Fruit fly (Drosophila melanogaster) whole organism, embryonic: Measurements from ENCODE around the gene CG11131.

ENCODE experiments used
- Aef1 ChIP-seq: fragments of 200-800 bp; sonication (Bioruptor generic); IDR thresholded peaks from 3 replicates; pipeline ENCODE4 v1.3.6; 2022; ENCODE audit warnings: missing biosample characterization, missing genetic modification characterization
- Awh ChIP-seq: fragments of 200-800 bp; sonication (Bioruptor generic); IDR thresholded peaks from 2 replicates; pipeline ENCODE4, ENCODE4 v1.3.6; 2022; ENCODE audit warnings: missing biosample characterization, missing genetic modification characterization
- BtbVII ChIP-seq: fragments of 200-800 bp; sonication (Bioruptor generic); optimal IDR thresholded peaks from 3 replicates; lab custom pipeline; 2017; ENCODE audit warnings: missing biosample characterization, mild to moderate bottlenecking, missing genetic modification characterization
- CG10565 ChIP-seq: fragments of 200-800 bp; sonication (Bioruptor generic); optimal IDR thresholded peaks from 3 replicates; lab custom pipeline; 2016; ENCODE audit warnings: missing biosample characterization, mild to moderate bottlenecking, missing genetic modification characterization
- CG11456 ChIP-seq: fragments of 200-800 bp; sonication (Bioruptor generic); IDR thresholded peaks from 3 replicates; pipeline ENCODE4 v1.3.6; 2022; ENCODE audit warnings: missing biosample characterization, missing genetic modification characterization
- CG12769 ChIP-seq: fragments of 200-800 bp; sonication (Bioruptor generic); optimal IDR thresholded peaks from 2 replicates; lab custom pipeline; 2019; ENCODE audit warnings: missing biosample characterization, mild to moderate bottlenecking, missing genetic modification characterization, moderate library complexity
- CG14014 ChIP-seq: fragments of 200-800 bp; sonication (Bioruptor generic); IDR thresholded peaks from 2 replicates; pipeline ENCODE4 v1.3.6; 2022; ENCODE audit warnings: missing biosample characterization, missing genetic modification characterization
- CG17802 ChIP-seq: fragments of 200-800 bp; sonication (Bioruptor generic); optimal IDR thresholded peaks from 2 replicates; lab custom pipeline; 2018; ENCODE audit warnings: missing biosample characterization, mild to moderate bottlenecking, missing genetic modification characterization, moderate library complexity
- CG3281 ChIP-seq: fragments of 200-800 bp; sonication (Bioruptor generic); optimal IDR thresholded peaks from 3 replicates; lab custom pipeline; 2017; ENCODE audit warnings: missing biosample characterization, mild to moderate bottlenecking, missing genetic modification characterization
- CG34376 ChIP-seq: fragments of 200-800 bp; sonication (Bioruptor generic); optimal IDR thresholded peaks from 2 replicates; lab custom pipeline; 2018; ENCODE audit warnings: missing biosample characterization, mild to moderate bottlenecking, missing genetic modification characterization
- CG3995 ChIP-seq: fragments of 200-800 bp; sonication (Bioruptor generic); optimal IDR thresholded peaks from 3 replicates; lab custom pipeline; 2016; ENCODE audit warnings: missing biosample characterization, missing genetic modification characterization
- CG4282 ChIP-seq: fragments of 200-800 bp; sonication (Bioruptor generic); optimal IDR thresholded peaks from 2 replicates; lab custom pipeline; 2016; ENCODE audit warnings: missing biosample characterization, missing genetic modification characterization
- CG4424 ChIP-seq: fragments of 200-800 bp; sonication (Bioruptor generic); optimal IDR thresholded peaks from 3 replicates; lab custom pipeline; 2016; ENCODE audit warnings: missing biosample characterization, missing genetic modification characterization
- CG7987 ChIP-seq: fragments of 200-800 bp; sonication (Bioruptor generic); optimal IDR thresholded peaks from 2 replicates; lab custom pipeline; 2018; ENCODE audit warnings: missing biosample characterization, mild to moderate bottlenecking, missing genetic modification characterization, moderate library complexity
- CG8765 ChIP-seq: fragments of 200-800 bp; sonication (Bioruptor generic); IDR thresholded peaks from 2 replicates; pipeline ENCODE4 v1.3.6; 2022; ENCODE audit warnings: missing biosample characterization, missing genetic modification characterization
- E2f1 ChIP-seq: fragments of 200-800 bp; sonication (Bioruptor generic); IDR thresholded peaks from 2 replicates; pipeline ENCODE4 v1.3.6; 2022; ENCODE audit warnings: missing biosample characterization, missing genetic modification characterization
- Fer1 ChIP-seq: fragments of 200-800 bp; sonication (Bioruptor generic); optimal IDR thresholded peaks from 2 replicates; lab custom pipeline; 2017; ENCODE audit warnings: missing biosample characterization, mild to moderate bottlenecking, missing genetic modification characterization
- HLH54F ChIP-seq: fragments of 200-800 bp; sonication (Bioruptor generic); optimal IDR thresholded peaks from 3 replicates; lab custom pipeline; 2016; ENCODE audit warnings: missing biosample characterization, missing genetic modification characterization
- Hey ChIP-seq: fragments of 200-800 bp; sonication (Bioruptor generic); optimal IDR thresholded peaks from 3 replicates; lab custom pipeline; 2018; ENCODE audit warnings: missing biosample characterization, mild to moderate bottlenecking, missing genetic modification characterization
- Hmr ChIP-seq: fragments of 200-800 bp; sonication (Bioruptor generic); optimal IDR thresholded peaks from 3 replicates; lab custom pipeline; 2017; ENCODE audit warnings: mild to moderate bottlenecking, missing biosample characterization, missing genetic modification reagents, missing genetic modification characterization
- Hr3 ChIP-seq: fragments of 200-800 bp; sonication (Bioruptor generic); optimal IDR thresholded peaks from 3 replicates; lab custom pipeline; 2016; ENCODE audit warnings: missing biosample characterization, missing genetic modification characterization
- Hr78 ChIP-seq, 2 experiments: fragments of 200-800 bp in 1 of 2; fragments of >200 bp in 1 of 2; sonication (Bioruptor generic) in 1 of 2; optimal IDR thresholded peaks; 2 replicates each; lab custom pipeline; 2017 to 2019; ENCODE audit warnings: missing biosample characterization in 2 of 2, missing genetic modification characterization in 2 of 2, mild to moderate bottlenecking in 1 of 2, moderate library complexity in 1 of 2
- Mad ChIP-seq: fragments of 200-800 bp; sonication (Bioruptor generic); optimal IDR thresholded peaks from 2 replicates; lab custom pipeline; 2016; ENCODE audit warnings: missing biosample characterization, missing genetic modification characterization
- Med ChIP-seq: fragments of 200-800 bp; sonication (Bioruptor generic); peaks from one replicate; lab custom pipeline; 2016; ENCODE audit warnings: missing biosample characterization, missing genetic modification characterization, mild to moderate bottlenecking, inconsistent platforms, moderate library complexity
- NK7.1 ChIP-seq: fragments of 200-800 bp; sonication (Bioruptor generic); optimal IDR thresholded peaks from 3 replicates; lab custom pipeline; 2016; ENCODE audit warnings: missing biosample characterization, missing genetic modification characterization
- NfI ChIP-seq: fragments of 200-800 bp; sonication (Bioruptor generic); optimal IDR thresholded peaks from 3 replicates; lab custom pipeline; 2018; ENCODE audit warnings: missing biosample characterization, mild to moderate bottlenecking, missing genetic modification characterization, moderate library complexity
- Oaz ChIP-seq: fragments of 200-800 bp; sonication (Bioruptor generic); IDR thresholded peaks from 2 replicates; pipeline ENCODE4 v1.3.6; 2022; ENCODE audit warnings: missing biosample characterization, missing genetic modification characterization
- Pdp1 ChIP-seq, 2 experiments: fragments of 200-800 bp; sonication (Bioruptor generic); optimal IDR thresholded peaks; 3 replicates each; lab custom pipeline; 2016; ENCODE audit warnings: missing biosample characterization in 2 of 2, missing genetic modification characterization in 2 of 2, mild to moderate bottlenecking in 1 of 2, moderate library complexity in 1 of 2
- bbx ChIP-seq: fragments of 200-800 bp; sonication (Bioruptor generic); IDR thresholded peaks from 2 replicates; pipeline ENCODE4 v1.3.6; 2022; ENCODE audit warnings: missing biosample characterization, missing genetic modification characterization; ENCODE audit not compliant: partially characterized antibody
- btn ChIP-seq: fragments of 200-800 bp; sonication (Bioruptor generic); optimal IDR thresholded peaks from 2 replicates; lab custom pipeline; 2016; ENCODE audit warnings: missing biosample characterization, missing genetic modification characterization
- crol ChIP-seq: fragments of 200-800 bp; sonication (Bioruptor generic); IDR thresholded peaks from 2 replicates; pipeline ENCODE4 v1.3.6; 2022; ENCODE audit warnings: missing biosample characterization, missing genetic modification characterization
- cwo ChIP-seq: fragments of 200-800 bp; sonication (Bioruptor generic); optimal IDR thresholded peaks from 3 replicates; lab custom pipeline; 2017; ENCODE audit warnings: missing biosample characterization, missing genetic modification characterization, mild to moderate bottlenecking, moderate library complexity, missing genetic modification reagents
- danr ChIP-seq: fragments of 200-800 bp; sonication (Bioruptor generic); IDR thresholded peaks from 2 replicates; pipeline ENCODE4 v1.3.6; 2022; ENCODE audit warnings: missing biosample characterization, missing genetic modification characterization
- dimm ChIP-seq: fragments of 200-800 bp; sonication (Bioruptor generic); IDR thresholded peaks from 2 replicates; pipeline ENCODE4 v1.3.6; 2022; ENCODE audit warnings: missing biosample characterization, missing genetic modification characterization
- disco-r ChIP-seq: fragments of 200-800 bp; sonication (Bioruptor generic); optimal IDR thresholded peaks from 2 replicates; lab custom pipeline; 2016; ENCODE audit warnings: missing biosample characterization, missing genetic modification characterization
- exex ChIP-seq: fragments of 200-800 bp; sonication (Bioruptor generic); optimal IDR thresholded peaks from 4 replicates; lab custom pipeline; 2018; ENCODE audit warnings: missing biosample characterization, mild to moderate bottlenecking, missing genetic modification characterization, moderate library complexity
- ftz-f1 ChIP-seq: fragments of 200-800 bp; sonication (Bioruptor generic); optimal IDR thresholded peaks from 2 replicates; lab custom pipeline; 2016; ENCODE audit warnings: missing biosample characterization, missing genetic modification characterization
- gem ChIP-seq: fragments of 200-800 bp; sonication (Bioruptor generic); optimal IDR thresholded peaks from 2 replicates; lab custom pipeline; 2019; ENCODE audit warnings: missing biosample characterization, mild to moderate bottlenecking, missing genetic modification characterization, moderate library complexity
- grn ChIP-seq: fragments of 200-800 bp; sonication (Bioruptor generic); optimal IDR thresholded peaks from 3 replicates; lab custom pipeline; 2017; ENCODE audit warnings: missing biosample characterization, missing genetic modification characterization
- jing ChIP-seq: fragments of 200-800 bp; sonication (Bioruptor generic); optimal IDR thresholded peaks from 2 replicates; lab custom pipeline; 2018; ENCODE audit warnings: missing biosample characterization, mild to moderate bottlenecking, missing genetic modification characterization
- mirr ChIP-seq: fragments of 200-800 bp; sonication (Bioruptor generic); optimal IDR thresholded peaks from 3 replicates; lab custom pipeline; 2018; ENCODE audit warnings: missing biosample characterization, mild to moderate bottlenecking, missing genetic modification characterization
- ranshi ChIP-seq: fragments of 200-800 bp; sonication (Bioruptor generic); IDR thresholded peaks from 2 replicates; pipeline ENCODE4 v1.3.6; 2022; ENCODE audit warnings: missing biosample characterization, missing genetic modification characterization
- sd ChIP-seq: fragments of 200-800 bp; sonication (Bioruptor generic); optimal IDR thresholded peaks from 3 replicates; lab custom pipeline; 2018; ENCODE audit warnings: missing biosample characterization, mild to moderate bottlenecking, missing genetic modification characterization, moderate library complexity
- shn ChIP-seq: fragments of 200-800 bp; sonication (Bioruptor generic); optimal IDR thresholded peaks from 3 replicates; lab custom pipeline; 2016; ENCODE audit warnings: missing biosample characterization, missing genetic modification characterization
- sim ChIP-seq: fragments of 200-800 bp; sonication (Bioruptor generic); IDR thresholded peaks from 2 replicates; pipeline ENCODE4 v1.3.6; 2022; ENCODE audit warnings: missing biosample characterization, missing genetic modification characterization
- sr ChIP-seq: fragments of 200-800 bp; sonication (Bioruptor generic); IDR thresholded peaks from 3 replicates; pipeline ENCODE4 v1.3.6; 2022; ENCODE audit warnings: missing biosample characterization, missing genetic modification characterization
- ssp ChIP-seq: fragments of 200-800 bp; sonication (Bioruptor generic); IDR thresholded peaks from 2 replicates; pipeline ENCODE4 v1.3.6; 2022; ENCODE audit warnings: missing biosample characterization, missing genetic modification characterization
- sug ChIP-seq: fragments of 200-800 bp; optimal IDR thresholded peaks from 2 replicates; lab custom pipeline; 2019; ENCODE audit warnings: missing biosample characterization, mild to moderate bottlenecking, missing genetic modification characterization, moderate library complexity
- vvl ChIP-seq: fragments of 200-800 bp; sonication (Bioruptor generic); IDR thresholded peaks from 2 replicates; pipeline ENCODE4 v1.3.6; 2022; ENCODE audit warnings: missing biosample characterization, missing genetic modification characterization
- z ChIP-seq: fragments of 200-800 bp; sonication (Bioruptor generic); IDR thresholded peaks from 3 replicates; pipeline ENCODE4 v1.3.6; 2022; ENCODE audit warnings: missing biosample characterization, missing genetic modification characterization
- zfh2 ChIP-seq: fragments of 200-800 bp; sonication (Bioruptor generic); optimal IDR thresholded peaks from 2 replicates; lab custom pipeline; 2016; ENCODE audit warnings: missing biosample characterization, missing genetic modification characterization

CG11131 gene

DNA sequence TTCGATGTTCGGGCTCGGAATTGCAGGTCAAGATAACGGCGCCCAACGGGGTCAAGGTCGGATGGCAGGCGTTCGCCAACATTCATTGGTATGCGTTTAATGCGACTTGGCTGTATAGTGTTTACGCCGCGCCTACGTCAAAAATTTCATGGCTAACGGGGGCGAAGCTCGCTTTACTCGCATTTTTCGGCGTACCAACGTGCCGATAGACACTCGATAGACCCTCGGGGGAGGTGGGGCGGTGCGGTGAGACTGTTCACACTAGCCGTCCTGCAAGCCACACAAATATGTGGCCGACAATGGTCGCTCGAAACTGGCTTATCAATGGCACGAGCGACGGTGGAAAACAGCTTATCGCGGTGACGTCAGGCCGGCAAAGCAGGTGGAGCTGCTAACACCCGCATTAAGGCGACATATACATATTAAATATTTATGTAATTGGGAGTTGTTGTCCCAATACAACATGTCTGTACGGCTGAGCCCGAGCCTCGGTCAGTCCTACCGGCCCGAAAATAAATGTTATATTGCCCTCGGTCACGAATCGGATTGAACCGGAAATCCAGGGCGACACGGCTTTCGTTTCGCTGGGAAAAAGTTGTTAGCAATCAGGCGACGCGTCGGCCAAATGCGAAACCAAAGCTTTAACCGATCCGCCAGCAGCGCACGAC is 9.8 kb upstream of the CG11131 start (continued):
- TF ChIP-seq HLH54F (GFP tag; lab: Kevin White, UChicago) (no peak), Med (GFP tag; lab: Kevin White, UChicago) (peak; percentile 63), Oaz (GFP tag; lab: Robert Waterston, UW) (no peak), E2f1 (no peak), zfh2 (GFP tag; lab: Kevin White, UChicago) (no peak), CG17802 (peak; percentile 30), shn (no peak), exex (tag; lab: Kevin White, UChicago) (peak; percentile 54), bbx (no peak), ssp (GFP tag; lab: Robert Waterston, UW) (no peak), CG12769 (tag; lab: Kevin White, UChicago) (peak; percentile 70), sug (peak; percentile 36), dimm (GFP tag; lab: Robert Waterston, UW) (no peak), BtbVII (GFP tag; lab: Kevin White, UChicago) (peak; percentile 22), Fer1 (GFP tag; lab: Kevin White, UChicago) (peak; percentile 16), vvl (GFP tag; lab: Robert Waterston, UW) (peak; percentile 47), Hey (tag; lab: Kevin White, UChicago) (peak; percentile 34), Hr3 (GFP tag; lab: Kevin White, UChicago) (no peak), CG3995 (no peak), Aef1 (GFP tag; lab: Robert Waterston, UW) (no peak), sr (peak; percentile 54; the same call in 2 of the 3 replicates), sd (tag; lab: Kevin White, UChicago) (peak; percentile 97), CG3281 (GFP tag; lab: Kevin White, UChicago) (peak; percentile 24), NK7.1 (no peak), CG4282 (GFP tag; lab: Kevin White, UChicago) (no peak), gem (tag; lab: Kevin White, UChicago) (peak; percentile 29), jing (GFP tag; lab: Kevin White, UChicago) (no peak), cwo (GFP tag; lab: Kevin White, UChicago) (peak; percentile 43), danr (GFP tag; lab: Robert Waterston, UW) (no peak), mirr (GFP tag; lab: Kevin White, UChicago) (peak; percentile 44), Hmr (GFP tag; lab: Kevin White, UChicago) (peak; percentile 26), Pdp1 (GFP tag; optimal IDR thresholded peaks at IDR 0.05; lab: Kevin White, UChicago) (peak in 1 of 2 experiments; percentile 12), Awh (0 out of 2 replicates have a peak, but pooled peaks have one; percentile 10)

dm6 chr3L:22890024-22890423 is 8.5 kb upstream of the CG11131 start:
- TF ChIP-seq ranshi (GFP tag; lab: Robert Waterston, UW) (no peak), Hr78 (GFP tag; optimal IDR thresholded peaks at IDR 0.05; lab: Kevin White, UChicago) (peak in 1 of 2 experiments; percentile 79), CG10565 (GFP tag; lab: Kevin White, UChicago) (no peak), crol (GFP tag; lab: Robert Waterston, UW) (no peak), ftz-f1 (no peak), Mad (no peak), CG7987 (no peak), sd (tag; lab: Kevin White, UChicago) (peak; percentile 75), exex (tag; lab: Kevin White, UChicago) (peak; percentile 97), CG34376 (peak; percentile 58), CG11456 (GFP tag; lab: Robert Waterston, UW) (0 out of 3 replicates have a peak, but pooled peaks have one; percentile 7), NfI (no peak), disco-r (GFP tag; lab: Kevin White, UChicago) (no peak), sim (GFP tag; lab: Robert Waterston, UW) (no peak), btn (no peak), grn (GFP tag; lab: Kevin White, UChicago) (peak; percentile 85), CG4424 (GFP tag; lab: Kevin White, UChicago) (no peak), CG14014 (GFP tag; lab: Robert Waterston, UW) (no peak), CG8765 (GFP tag; lab: Robert Waterston, UW) (no peak), danr (GFP tag; lab: Robert Waterston, UW) (no peak), z (GFP tag; lab: Robert Waterston, UW) (no peak)
